Worm (Caenorhabditis elegans) whole organism, L3 larva: ENCODE measurements around the gene C33C12.7.
"Not testable (repeated sequence)": the region's sequence is repeated elsewhere in the genome, so short reads cannot be mapped to it uniquely, and the experiment has no call there.

Experiments used
- mdl-1 ChIP-seq: fragments of 150-350 bp; optimal IDR thresholded peaks from 2 replicates; lab custom pipeline; 2014; ENCODE audit warnings: missing biosample characterization, missing genetic modification characterization
- nhr-28 ChIP-seq: fragments of 150-350 bp; optimal IDR thresholded peaks from 2 replicates; lab custom pipeline; 2014; ENCODE audit warnings: missing biosample characterization, missing genetic modification characterization
- pha-4 ChIP-seq: fragments of 150-350 bp; optimal IDR thresholded peaks from 2 replicates; lab custom pipeline; 2014; ENCODE audit warnings: missing biosample characterization, missing genetic modification reagents, missing genetic modification characterization
- unc-62 ChIP-seq: fragments of 150-350 bp; sonication (generic microtip); optimal IDR thresholded peaks from 4 replicates; lab custom pipeline; 2014; ENCODE audit warnings: missing biosample characterization, missing genetic modification reagents, missing genetic modification characterization

DNA sequence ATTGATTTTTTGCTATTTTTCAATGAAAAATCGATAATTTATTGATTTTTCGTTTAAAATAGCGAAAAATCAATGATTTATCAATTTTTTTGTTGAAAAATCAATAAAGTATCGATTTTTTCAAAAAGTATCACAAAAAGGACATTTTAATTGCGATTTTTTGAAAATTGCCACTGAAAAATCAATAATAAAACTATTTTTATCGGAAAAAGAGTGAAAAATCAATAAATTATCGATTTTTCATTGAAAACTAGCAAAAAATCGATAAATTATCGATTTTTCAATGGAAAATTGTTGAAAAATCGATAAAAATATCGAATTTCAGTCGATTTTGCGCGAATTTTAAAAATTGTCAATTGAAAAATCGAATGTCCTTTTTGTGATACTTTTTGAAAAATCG is 49.6 kb upstream of the C33C12.7 start:
- TF ChIP-seq nhr-28 (tag; lab: Kevin White, UChicago); unc-62 (GFP tag; lab: Kevin White, UChicago); mdl-1 (tag; lab: Kevin White, UChicago); pha-4 (tag; lab: Kevin White, UChicago): not testable (repeated sequence)
